Worm (Caenorhabditis elegans) whole organism, midembryonic: ENCODE data around the gene trpp-4.
"Not testable (repeated sequence)": the region's sequence is repeated elsewhere in the genome, so short reads cannot be mapped to it uniquely, and the experiment has no call there.

ENCODE experiments used
- T22C8.4 ChIP-seq: fragments of 200-800 bp; sonication (Bioruptor generic); IDR thresholded peaks from 2 replicates; pipeline ENCODE4 v1.3.6; 2022; ENCODE audit warnings: missing genetic modification characterization, missing compliant biosample characterization
- cog-1 ChIP-seq: sonication (generic microtip); optimal IDR thresholded peaks from 2 replicates; lab custom pipeline; 2016; ENCODE audit warnings: missing genetic modification characterization, missing compliant biosample characterization
- flt-1 ChIP-seq: fragments of 200-800 bp; sonication (Bioruptor generic); IDR thresholded peaks from 2 replicates; pipeline ENCODE4 v1.3.6; 2022; ENCODE audit warnings: missing genetic modification characterization, missing compliant biosample characterization
- klf-2 ChIP-seq: fragments of 200-800 bp; sonication (Bioruptor generic); conservative IDR thresholded peaks from 2 replicates; pipeline ENCODE4 v1.3.6; 2022; ENCODE audit warnings: missing genetic modification reagents, missing genetic modification characterization, missing compliant biosample characterization
- med-1 ChIP-seq: sonication (generic microtip); optimal IDR thresholded peaks from 2 replicates; lab custom pipeline; 2017; ENCODE audit warnings: missing genetic modification characterization, mild to moderate bottlenecking, missing compliant biosample characterization, antibody characterized with exemption, missing genetic modification reagents; ENCODE audit not compliant: insufficient read depth
- ref-1 ChIP-seq: fragments of 200-800 bp; sonication (Bioruptor generic); conservative IDR thresholded peaks from 2 replicates; pipeline ENCODE4 v1.3.6; 2022; ENCODE audit warnings: missing genetic modification reagents, missing genetic modification characterization, missing compliant biosample characterization
- tab-1 ChIP-seq: fragments of 200-800 bp; sonication (Bioruptor generic); IDR thresholded peaks from 2 replicates; pipeline ENCODE4 v1.3.6; 2022; ENCODE audit warnings: missing genetic modification characterization, missing compliant biosample characterization
- ztf-23 ChIP-seq: fragments of 200-800 bp; sonication (Bioruptor generic); IDR thresholded peaks from 2 replicates; pipeline ENCODE4 v1.3.6; 2022; ENCODE audit warnings: missing genetic modification reagents, missing genetic modification characterization, missing compliant biosample characterization
- ztf-29 ChIP-seq: fragments of 200-800 bp; sonication (Bioruptor generic); IDR thresholded peaks from 2 replicates; pipeline ENCODE4 v1.3.6; 2022; ENCODE audit warnings: missing genetic modification reagents, missing genetic modification characterization, missing compliant biosample characterization

trpp-4 gene

DNA sequence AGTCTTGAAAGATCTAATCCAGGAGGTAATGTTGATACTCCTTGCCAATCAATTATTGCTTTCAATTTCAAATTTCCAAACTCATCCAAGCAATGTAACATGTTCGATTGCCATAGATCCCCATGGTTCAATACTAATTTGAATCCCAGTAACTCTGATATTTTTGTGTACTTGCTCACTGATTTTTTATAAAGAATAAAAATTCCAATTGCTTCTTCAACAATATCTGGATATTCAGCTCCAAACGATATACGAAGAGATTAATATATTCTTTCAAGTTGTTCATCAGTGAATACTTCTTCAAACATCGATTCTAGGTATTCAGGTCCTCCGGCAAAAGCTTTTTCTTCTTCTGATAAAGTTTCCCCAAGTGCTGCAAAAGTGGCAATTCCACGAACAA is 20.3 kb upstream of the trpp-4 start, which contains the start of gene E02C12.11:
TSS of gene E02C12.11 (minus strand) at position 101 of the 400 bp plus-strand sequence.
- not testable (repeated sequence) for TF ChIP-seq ztf-29 (GFP tag; lab: Robert Waterston, UW); flt-1; T22C8.4

DNA sequence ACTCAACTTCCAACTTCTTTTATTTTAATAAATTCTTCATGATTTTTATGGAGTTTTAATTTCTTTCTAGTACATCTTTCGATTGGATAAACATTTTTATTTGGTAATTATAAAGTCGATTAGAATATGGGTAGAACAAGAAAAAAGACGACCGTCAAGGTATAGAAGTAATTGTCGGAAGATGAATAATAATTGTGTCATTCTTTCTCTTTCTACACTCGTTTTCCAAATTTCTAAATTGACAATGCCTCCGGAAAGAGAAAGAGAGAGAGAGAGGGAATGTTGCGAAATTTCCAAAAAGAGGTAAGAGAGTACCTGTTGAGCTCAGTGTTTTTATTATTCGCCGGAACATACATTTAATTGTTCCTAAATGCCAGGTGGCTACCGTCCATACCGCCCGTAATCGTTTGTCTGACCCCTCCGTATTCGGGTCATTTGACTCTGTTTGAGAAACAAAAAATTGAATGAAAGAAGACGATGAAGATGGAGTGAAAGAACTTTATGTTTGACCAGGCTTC is 18.2 kb upstream of the trpp-4 start, which contains the start of gene E02C12.12:
TSS of gene E02C12.12 (minus strand) at position 468 of the 518 bp plus-strand sequence.
- TF ChIP-seq T22C8.4 (no peak), med-1 (GFP tag; lab: Kevin White, UChicago) (no peak), flt-1 (no peak), ztf-29 (GFP tag; lab: Robert Waterston, UW) (no peak), tab-1 (GFP tag; lab: Robert Waterston, UW) (no peak), cog-1 (tag; lab: Kevin White, UChicago) (no peak), ref-1 (no peak), ztf-23 (GFP tag; lab: Robert Waterston, UW) (no peak), klf-2 (GFP tag; lab: Robert Waterston, UW) (no peak)

ce11 chrV:9382538-9383328 is 17.4 kb upstream of the trpp-4 start:
- TF ChIP-seq T22C8.4 (peak; percentile 49; the same call in 1 of the 2 replicates), flt-1 (no peak)

- TF ChIP-seq T22C8.4: no peak
- TF ChIP-seq flt-1: no peak
- TF ChIP-seq klf-2 (GFP tag; lab: Robert Waterston, UW): no peak
- TF ChIP-seq ztf-29 (GFP tag; lab: Robert Waterston, UW): no peak
- TF ChIP-seq tab-1 (GFP tag; lab: Robert Waterston, UW): no peak
- TF ChIP-seq ref-1: no peak
- TF ChIP-seq med-1 (GFP tag; lab: Kevin White, UChicago): no peak
- TF ChIP-seq ztf-23 (GFP tag; lab: Robert Waterston, UW): no peak
- TF ChIP-seq cog-1 (tag; lab: Kevin White, UChicago): no peak
Observed at ce11 chrV:9384359-9384758, 15.8 kb upstream of the trpp-4 start.

DNA sequence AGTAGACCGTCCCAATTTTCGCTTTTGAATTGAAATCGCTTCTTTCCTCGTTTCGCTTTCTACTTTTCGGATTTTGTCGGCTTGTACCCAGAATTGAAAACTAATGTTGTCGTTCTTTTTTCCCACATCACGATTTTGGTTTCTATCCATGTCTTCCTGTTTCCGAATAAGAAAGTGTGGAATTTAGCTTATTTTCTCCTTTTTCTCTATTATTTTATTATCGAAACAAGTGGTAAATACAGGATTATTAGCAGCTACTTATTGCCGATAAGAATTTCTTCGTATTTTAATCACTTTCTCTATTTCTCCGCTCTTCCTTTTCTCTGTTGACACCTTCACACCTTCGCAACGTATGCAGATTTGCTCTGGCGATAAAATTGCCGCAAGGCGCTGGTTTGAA is 15.2 kb upstream of the trpp-4 start:
- TF ChIP-seq ztf-29 (GFP tag; lab: Robert Waterston, UW): no peak
- TF ChIP-seq flt-1: no peak

ce11 chrV:9386143-9386542 is 14.0 kb upstream of the trpp-4 start, which contains the start of gene hum-2:
TSS of gene hum-2 (plus strand) at chrV:9386175.
- TF ChIP-seq ref-1 (no peak), T22C8.4 (no peak), med-1 (GFP tag; lab: Kevin White, UChicago) (no peak), cog-1 (tag; lab: Kevin White, UChicago) (no peak), klf-2 (GFP tag; lab: Robert Waterston, UW) (no peak), tab-1 (GFP tag; lab: Robert Waterston, UW) (no peak), ztf-29 (GFP tag; lab: Robert Waterston, UW) (no peak), ztf-23 (GFP tag; lab: Robert Waterston, UW) (no peak), flt-1 (no peak)

ce11 chrV:9391959-9392358 is 8.2 kb upstream of the trpp-4 start:
- TF ChIP-seq tab-1 (GFP tag; lab: Robert Waterston, UW) (no peak), flt-1 (no peak), cog-1 (tag; lab: Kevin White, UChicago) (no peak), ztf-29 (GFP tag; lab: Robert Waterston, UW) (no peak), ref-1 (no peak), med-1 (GFP tag; lab: Kevin White, UChicago) (no peak), ztf-23 (GFP tag; lab: Robert Waterston, UW) (no peak), T22C8.4 (no peak), klf-2 (GFP tag; lab: Robert Waterston, UW) (no peak)

DNA sequence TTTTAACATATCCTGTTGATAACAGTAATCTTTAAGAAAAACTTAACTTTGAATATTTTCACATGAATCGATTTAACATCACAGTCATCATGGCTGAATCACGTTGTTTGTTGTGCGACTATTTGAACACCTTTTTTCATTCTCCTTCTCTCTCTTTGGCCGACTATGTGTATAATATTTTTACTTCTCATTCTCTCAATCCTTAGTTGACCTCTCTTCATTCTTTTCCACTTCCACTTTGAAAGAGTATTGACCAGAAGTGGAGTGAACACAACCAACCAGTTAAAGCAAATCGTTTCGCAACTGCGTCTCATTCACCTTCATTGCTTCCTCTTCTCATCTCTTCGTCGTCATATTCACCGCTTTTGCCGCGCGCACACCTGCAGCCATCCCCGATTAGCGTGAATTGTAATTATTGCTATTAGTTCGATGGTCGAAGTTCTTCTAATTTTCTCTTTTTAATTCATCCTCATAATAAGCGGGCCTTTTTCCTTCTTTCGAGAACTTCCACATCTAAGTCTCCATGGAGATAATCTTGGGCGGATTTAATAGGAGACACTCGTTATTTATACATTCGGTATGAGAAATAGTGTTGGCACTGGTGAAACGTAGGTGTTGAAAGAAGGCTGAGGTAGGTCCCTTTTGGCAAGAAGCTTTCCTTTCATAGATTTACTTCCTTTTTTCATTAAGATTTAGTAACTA is 5.0 kb upstream of the trpp-4 start:
- TF ChIP-seq med-1 (GFP tag; lab: Kevin White, UChicago): no peak
- no peak for TF ChIP-seq tab-1 (GFP tag; lab: Robert Waterston, UW)
- no peak for TF ChIP-seq klf-2 (GFP tag; lab: Robert Waterston, UW)
- no peak for TF ChIP-seq flt-1
- TF ChIP-seq ref-1: no peak

DNA sequence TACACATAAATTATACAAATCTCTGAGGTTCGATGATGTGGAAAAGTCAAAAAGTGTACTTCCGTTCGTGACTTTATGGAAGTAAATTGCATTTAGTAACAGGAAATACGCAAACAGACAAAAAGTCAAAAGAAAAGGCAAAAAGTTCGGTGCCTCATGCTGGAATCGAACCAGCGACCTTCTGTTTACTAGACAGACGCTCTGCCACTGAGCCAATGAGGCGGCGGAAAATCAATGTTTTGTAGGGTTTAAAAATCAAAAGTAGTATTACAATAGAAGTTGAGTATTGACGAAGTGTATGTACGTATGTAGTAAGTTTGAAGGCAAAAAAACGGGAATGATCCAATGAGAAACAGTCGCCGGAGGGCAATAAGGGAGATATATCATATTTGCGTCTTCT is 6.8 kb downstream of the trpp-4 start:
- TF ChIP-seq flt-1 (no peak), ref-1 (no peak), T22C8.4 (no peak), ztf-29 (GFP tag; lab: Robert Waterston, UW) (no peak), med-1 (GFP tag; lab: Kevin White, UChicago) (no peak), tab-1 (GFP tag; lab: Robert Waterston, UW) (no peak), cog-1 (tag; lab: Kevin White, UChicago) (no peak), klf-2 (GFP tag; lab: Robert Waterston, UW) (no peak), ztf-23 (GFP tag; lab: Robert Waterston, UW) (no peak)

- TF ChIP-seq tab-1 (GFP tag; lab: Robert Waterston, UW) (no peak), ztf-29 (GFP tag; lab: Robert Waterston, UW) (no peak), cog-1 (tag; lab: Kevin White, UChicago) (no peak), klf-2 (GFP tag; lab: Robert Waterston, UW) (no peak), med-1 (GFP tag; lab: Kevin White, UChicago) (no peak), ztf-23 (GFP tag; lab: Robert Waterston, UW) (no peak), flt-1 (no peak), ref-1 (no peak), T22C8.4 (no peak)
Observed at ce11 chrV:9408869-9409268, 8.7 kb downstream of the trpp-4 start.
